Fruit fly (Drosophila melanogaster): Measurements from ENCODE around the gene Osi16.

- no peak for TF ChIP-seq CTCF (optimal IDR thresholded peaks at IDR 0.05)
- no peak for TF ChIP-seq CG8478 (optimal IDR thresholded peaks at IDR 0.05)
These were observed at the start of gene Osi16 for dm6 chr3R:6304947-6305346.

Measured in S2 (cell line).